Fruit fly (Drosophila melanogaster) whole organism, prepupa: ENCODE data around the gene Est-P.

Experiments
- Blimp-1 ChIP-seq: fragments of 200-800 bp; sonication (Bioruptor generic); optimal IDR thresholded peaks from 3 replicates; lab custom pipeline; 2017; ENCODE audit warnings: missing biosample characterization, missing genetic modification characterization, mild to moderate bottlenecking, moderate library complexity, missing genetic modification reagents
- CG10631 ChIP-seq: fragments of 200-800 bp; sonication (Bioruptor generic); optimal IDR thresholded peaks from 2 replicates; lab custom pipeline; 2016; ENCODE audit warnings: missing biosample characterization, missing genetic modification characterization
- CG11294 ChIP-seq: fragments of 200-800 bp; sonication (Bioruptor generic); IDR thresholded peaks from 2 replicates; pipeline ENCODE4 v1.3.6; 2022; ENCODE audit warnings: missing biosample characterization, missing genetic modification characterization
- CG11762 ChIP-seq: fragments of 200-800 bp; sonication (Bioruptor generic); optimal IDR thresholded peaks from 3 replicates; lab custom pipeline; 2016; ENCODE audit warnings: missing biosample characterization, missing genetic modification characterization; ENCODE audit not compliant: insufficient read depth
- CG15336 ChIP-seq: fragments of 200-800 bp; sonication (Bioruptor generic); IDR thresholded peaks from 2 replicates; pipeline ENCODE4 v1.3.6; 2022; ENCODE audit warnings: missing biosample characterization, missing genetic modification characterization
- CG1621 ChIP-seq: fragments of 200-800 bp; sonication (Bioruptor generic); optimal IDR thresholded peaks from 3 replicates; lab custom pipeline; 2018; ENCODE audit warnings: missing biosample characterization, mild to moderate bottlenecking, missing genetic modification characterization
- CG3032 ChIP-seq: fragments of 200-800 bp; optimal IDR thresholded peaks from 2 replicates; lab custom pipeline; 2019; ENCODE audit warnings: missing biosample characterization, mild to moderate bottlenecking, missing genetic modification characterization, moderate library complexity
- CG31627 ChIP-seq: fragments of 200-800 bp; sonication (Bioruptor generic); optimal IDR thresholded peaks from 3 replicates; lab custom pipeline; 2016; ENCODE audit warnings: missing biosample characterization, missing genetic modification characterization
- CG32006 ChIP-seq: fragments of 200-800 bp; sonication (Bioruptor generic); optimal IDR thresholded peaks from 3 replicates; lab custom pipeline; 2017; ENCODE audit warnings: missing biosample characterization, mild to moderate bottlenecking, missing genetic modification characterization
- CG34406 ChIP-seq: fragments of 200-800 bp; sonication (Bioruptor generic); optimal IDR thresholded peaks from 3 replicates; lab custom pipeline; 2016; ENCODE audit warnings: missing biosample characterization, missing genetic modification characterization
- CG3919 ChIP-seq: fragments of 200-800 bp; sonication (Bioruptor generic); optimal IDR thresholded peaks from 3 replicates; lab custom pipeline; 2016; ENCODE audit warnings: missing biosample characterization, missing genetic modification characterization
- CG6163 ChIP-seq: fragments of 200-800 bp; sonication (Bioruptor generic); IDR thresholded peaks from 3 replicates; pipeline ENCODE4 v1.3.6; 2022; ENCODE audit warnings: missing biosample characterization, missing genetic modification characterization
- CG6276 ChIP-seq: fragments of 200-800 bp; sonication (Bioruptor generic); optimal IDR thresholded peaks from 2 replicates; lab custom pipeline; 2017; ENCODE audit warnings: missing biosample characterization, mild to moderate bottlenecking, missing genetic modification characterization
- CG6792 ChIP-seq: fragments of 200-800 bp; sonication (Bioruptor generic); optimal IDR thresholded peaks from 3 replicates; lab custom pipeline; 2016; ENCODE audit warnings: missing biosample characterization, missing genetic modification characterization
- CG6808 ChIP-seq: fragments of 200-800 bp; sonication (Bioruptor generic); optimal IDR thresholded peaks from 3 replicates; lab custom pipeline; 2017; ENCODE audit warnings: missing biosample characterization, missing genetic modification characterization, mild to moderate bottlenecking, moderate library complexity, missing genetic modification reagents
- CG8119 ChIP-seq: fragments of 200-800 bp; sonication (Bioruptor generic); IDR thresholded peaks from 3 replicates; pipeline ENCODE4 v1.3.6; 2022; ENCODE audit warnings: missing biosample characterization, missing genetic modification characterization
- CG8319 ChIP-seq: fragments of 200-800 bp; sonication (Bioruptor generic); optimal IDR thresholded peaks from 3 replicates; lab custom pipeline; 2016; ENCODE audit warnings: missing biosample characterization, missing genetic modification characterization
- CG8632 ChIP-seq: fragments of 200-800 bp; sonication (Bioruptor generic); optimal IDR thresholded peaks from 3 replicates; lab custom pipeline; 2016; ENCODE audit warnings: missing biosample characterization, missing genetic modification characterization
- CG9139 ChIP-seq: fragments of 200-800 bp; sonication (Bioruptor generic); optimal IDR thresholded peaks from 3 replicates; lab custom pipeline; 2017; ENCODE audit warnings: missing biosample characterization, mild to moderate bottlenecking, missing genetic modification characterization
- Eip75B ChIP-seq: fragments of 200-800 bp; sonication (Bioruptor generic); optimal IDR thresholded peaks from 3 replicates; lab custom pipeline; 2016; ENCODE audit warnings: missing biosample characterization, missing genetic modification characterization
- Eip93F ChIP-seq: fragments of 200-800 bp; sonication (Bioruptor generic); optimal IDR thresholded peaks from 2 replicates; lab custom pipeline; 2016; ENCODE audit warnings: missing biosample characterization, mild to moderate bottlenecking, missing genetic modification characterization
- Ets21C ChIP-seq: fragments of 200-800 bp; sonication (Bioruptor generic); optimal IDR thresholded peaks from 3 replicates; lab custom pipeline; 2016; ENCODE audit warnings: missing biosample characterization, missing genetic modification characterization
- Gug ChIP-seq: fragments of 200-800 bp; sonication (Bioruptor generic); IDR thresholded peaks from 2 replicates; pipeline ENCODE4 v1.3.6; 2022; ENCODE audit warnings: missing biosample characterization, missing genetic modification characterization
- Hr38 ChIP-seq: sonication (Bioruptor generic); optimal IDR thresholded peaks from 2 replicates; lab custom pipeline; 2016; ENCODE audit warnings: missing biosample characterization, missing genetic modification characterization
- Hr39 ChIP-seq: fragments of 200-800 bp; sonication (Bioruptor generic); optimal IDR thresholded peaks from 2 replicates; lab custom pipeline; 2016; ENCODE audit warnings: missing biosample characterization, missing genetic modification characterization
- Met ChIP-seq: fragments of 200-800 bp; sonication (Bioruptor generic); optimal IDR thresholded peaks from 3 replicates; lab custom pipeline; 2016; ENCODE audit warnings: missing biosample characterization, missing genetic modification characterization
- OdsH ChIP-seq: fragments of 200-800 bp; sonication (Bioruptor generic); optimal IDR thresholded peaks from 3 replicates; lab custom pipeline; 2016; ENCODE audit warnings: missing biosample characterization, missing genetic modification characterization
- Sox15 ChIP-seq: fragments of 200-800 bp; sonication (Bioruptor generic); optimal IDR thresholded peaks from 3 replicates; lab custom pipeline; 2016; ENCODE audit warnings: missing biosample characterization, missing genetic modification characterization
- acj6 ChIP-seq: fragments of 200-800 bp; sonication (Bioruptor generic); optimal IDR thresholded peaks from 3 replicates; lab custom pipeline; 2016; ENCODE audit warnings: missing biosample characterization, missing genetic modification characterization
- dsx ChIP-seq: fragments of 200-800 bp; optimal IDR thresholded peaks from 3 replicates; lab custom pipeline; 2019; ENCODE audit warnings: missing biosample characterization, mild to moderate bottlenecking, missing genetic modification characterization, moderate library complexity; ENCODE audit not compliant: poor library complexity, severe bottlenecking
- eg ChIP-seq: fragments of 200-800 bp; sonication (Bioruptor generic); IDR thresholded peaks from 3 replicates; pipeline ENCODE4 v1.3.6; 2022; ENCODE audit warnings: missing biosample characterization, missing genetic modification characterization
- fd59A ChIP-seq: fragments of 200-800 bp; sonication (Bioruptor generic); optimal IDR thresholded peaks from 2 replicates; lab custom pipeline; 2017; ENCODE audit warnings: missing biosample characterization, mild to moderate bottlenecking, missing genetic modification characterization, missing genetic modification reagents
- fd85E ChIP-seq: fragments of 200-800 bp; sonication (Bioruptor generic); optimal IDR thresholded peaks from 3 replicates; lab custom pipeline; 2016; ENCODE audit warnings: missing biosample characterization, missing genetic modification characterization
- lz ChIP-seq: fragments of 200-800 bp; sonication (Bioruptor generic); optimal IDR thresholded peaks from 3 replicates; lab custom pipeline; 2016; ENCODE audit warnings: missing biosample characterization, missing genetic modification characterization
- net ChIP-seq: fragments of 200-800 bp; sonication (Bioruptor generic); optimal IDR thresholded peaks from 3 replicates; lab custom pipeline; 2016; ENCODE audit warnings: missing biosample characterization, missing genetic modification characterization
- salr ChIP-seq, 2 experiments: fragments of 200-800 bp; sonication (Bioruptor generic); optimal IDR thresholded peaks; 3 replicates each; lab custom pipeline; 2016 to 2018; ENCODE audit warnings: missing biosample characterization in 2 of 2, missing genetic modification characterization in 2 of 2, mild to moderate bottlenecking in 1 of 2
- spab ChIP-seq: fragments of 200-800 bp; sonication (Bioruptor generic); optimal IDR thresholded peaks from 2 replicates; lab custom pipeline; 2017; ENCODE audit warnings: missing biosample characterization, mild to moderate bottlenecking, missing genetic modification characterization, missing genetic modification reagents
- svp ChIP-seq: fragments of 200-800 bp; sonication (Bioruptor generic); peaks from one replicate; lab custom pipeline; 2016; ENCODE audit warnings: missing biosample characterization, missing genetic modification characterization
- vri ChIP-seq: fragments of 200-800 bp; sonication (Bioruptor generic); optimal IDR thresholded peaks from 3 replicates; lab custom pipeline; 2016; ENCODE audit warnings: missing biosample characterization, mild to moderate bottlenecking, missing genetic modification characterization

The Est-P gene

dm6 chr3L:12162156-12162682 is 28.3 kb upstream of the Est-P start:
- no peak for TF ChIP-seq eg (GFP tag; lab: Robert Waterston, UW)
- no peak for TF ChIP-seq CG6276 (GFP tag; lab: Kevin White, UChicago)
- no peak for TF ChIP-seq Hr38
- no peak for TF ChIP-seq CG1621
- TF ChIP-seq fd59A, result no peak
- TF ChIP-seq CG3032 (tag; lab: Kevin White, UChicago), result no peak
- TF ChIP-seq Eip93F, result no peak
- TF ChIP-seq CG10631 (GFP tag; lab: Kevin White, UChicago), result no peak
- TF ChIP-seq CG11294 (GFP tag; lab: Robert Waterston, UW), result no peak
- no peak for TF ChIP-seq CG31627 (GFP tag; lab: Kevin White, UChicago)
- TF ChIP-seq CG3919 (GFP tag; lab: Kevin White, UChicago), result no peak
- no peak for TF ChIP-seq Eip75B (GFP tag; lab: Kevin White, UChicago)
- TF ChIP-seq Gug (GFP tag; lab: Robert Waterston, UW), result no peak
- TF ChIP-seq vri (GFP tag; lab: Kevin White, UChicago), result no peak
- TF ChIP-seq CG8319 (GFP tag; lab: Kevin White, UChicago), result no peak
- TF ChIP-seq CG8632 (GFP tag; lab: Kevin White, UChicago), result no peak
- TF ChIP-seq CG9139, result no peak
- no peak for TF ChIP-seq Sox15
- no peak for TF ChIP-seq net
- no peak for TF ChIP-seq lz (GFP tag; lab: Kevin White, UChicago)

dm6 chr3L:12163082-12163481 is 27.5 kb upstream of the Est-P start:
- no peak for TF ChIP-seq CG34406 (GFP tag; lab: Kevin White, UChicago)
- TF ChIP-seq dsx (GFP tag; lab: Kevin White, UChicago), result no peak
- no peak for TF ChIP-seq Blimp-1
- TF ChIP-seq CG8319 (GFP tag; lab: Kevin White, UChicago), result no peak
- no peak for TF ChIP-seq Ets21C (GFP tag; lab: Kevin White, UChicago)
- TF ChIP-seq salr (GFP tag; optimal IDR thresholded peaks at IDR 0.05; lab: Kevin White, UChicago), result no peak
- no peak for TF ChIP-seq CG15336 (GFP tag; lab: Robert Waterston, UW)
- no peak for TF ChIP-seq Hr39 (GFP tag; lab: Kevin White, UChicago)
- TF ChIP-seq spab (GFP tag; lab: Kevin White, UChicago), result no peak
- TF ChIP-seq CG6792, result no peak
- TF ChIP-seq Met (GFP tag; lab: Kevin White, UChicago), result no peak
- no peak for TF ChIP-seq CG1621
- no peak for TF ChIP-seq fd85E
- TF ChIP-seq CG11762, result no peak
- no peak for TF ChIP-seq acj6

dm6 chr3L:12163693-12164092 is 26.8 kb upstream of the Est-P start, which contains the start of gene CG9760:
TSS of gene CG9760 (minus strand) at chr3L:12163735.
- peak; percentile 12 for TF ChIP-seq CG6276 (GFP tag; lab: Kevin White, UChicago)
- no peak for TF ChIP-seq CG6808 (GFP tag; lab: Kevin White, UChicago)
- TF ChIP-seq spab (GFP tag; lab: Kevin White, UChicago), result no peak
- peak; percentile 14 for TF ChIP-seq CG32006 (GFP tag; lab: Kevin White, UChicago)
- TF ChIP-seq CG8119 (GFP tag; lab: Robert Waterston, UW), result no peak
- TF ChIP-seq OdsH (GFP tag; lab: Kevin White, UChicago), result peak; percentile 7
- TF ChIP-seq CG6163 (GFP tag; lab: Robert Waterston, UW), result peak; percentile 49; the same call in 1 of the 3 replicates
- peak; percentile 74 for TF ChIP-seq eg (GFP tag; lab: Robert Waterston, UW)
- 0 out of 2 replicates have a peak, but pooled peaks have one; percentile 13 for TF ChIP-seq CG11294 (GFP tag; lab: Robert Waterston, UW)
- TF ChIP-seq net, result peak; percentile 28
- TF ChIP-seq svp (GFP tag; lab: Kevin White, UChicago), result peak; percentile 6
